Worm (Caenorhabditis elegans) whole organism, midembryonic: ENCODE results near the gene C42D8.9.

ENCODE experiments used
- T22C8.4 ChIP-seq: fragments of 200-800 bp; sonication (Bioruptor generic); IDR thresholded peaks from 2 replicates; pipeline ENCODE4 v1.3.6; 2022; ENCODE audit warnings: missing genetic modification characterization, missing compliant biosample characterization
- cog-1 ChIP-seq: sonication (generic microtip); optimal IDR thresholded peaks from 2 replicates; lab custom pipeline; 2016; ENCODE audit warnings: missing genetic modification characterization, missing compliant biosample characterization
- flt-1 ChIP-seq: fragments of 200-800 bp; sonication (Bioruptor generic); IDR thresholded peaks from 2 replicates; pipeline ENCODE4 v1.3.6; 2022; ENCODE audit warnings: missing genetic modification characterization, missing compliant biosample characterization
- klf-2 ChIP-seq: fragments of 200-800 bp; sonication (Bioruptor generic); conservative IDR thresholded peaks from 2 replicates; pipeline ENCODE4 v1.3.6; 2022; ENCODE audit warnings: missing genetic modification reagents, missing genetic modification characterization, missing compliant biosample characterization
- med-1 ChIP-seq: sonication (generic microtip); optimal IDR thresholded peaks from 2 replicates; lab custom pipeline; 2017; ENCODE audit warnings: missing genetic modification characterization, mild to moderate bottlenecking, missing compliant biosample characterization, antibody characterized with exemption, missing genetic modification reagents; ENCODE audit not compliant: insufficient read depth
- ref-1 ChIP-seq: fragments of 200-800 bp; sonication (Bioruptor generic); conservative IDR thresholded peaks from 2 replicates; pipeline ENCODE4 v1.3.6; 2022; ENCODE audit warnings: missing genetic modification reagents, missing genetic modification characterization, missing compliant biosample characterization
- tab-1 ChIP-seq: fragments of 200-800 bp; sonication (Bioruptor generic); IDR thresholded peaks from 2 replicates; pipeline ENCODE4 v1.3.6; 2022; ENCODE audit warnings: missing genetic modification characterization, missing compliant biosample characterization
- ztf-23 ChIP-seq: fragments of 200-800 bp; sonication (Bioruptor generic); IDR thresholded peaks from 2 replicates; pipeline ENCODE4 v1.3.6; 2022; ENCODE audit warnings: missing genetic modification reagents, missing genetic modification characterization, missing compliant biosample characterization
- ztf-29 ChIP-seq: fragments of 200-800 bp; sonication (Bioruptor generic); IDR thresholded peaks from 2 replicates; pipeline ENCODE4 v1.3.6; 2022; ENCODE audit warnings: missing genetic modification reagents, missing genetic modification characterization, missing compliant biosample characterization

C42D8.9 gene

DNA sequence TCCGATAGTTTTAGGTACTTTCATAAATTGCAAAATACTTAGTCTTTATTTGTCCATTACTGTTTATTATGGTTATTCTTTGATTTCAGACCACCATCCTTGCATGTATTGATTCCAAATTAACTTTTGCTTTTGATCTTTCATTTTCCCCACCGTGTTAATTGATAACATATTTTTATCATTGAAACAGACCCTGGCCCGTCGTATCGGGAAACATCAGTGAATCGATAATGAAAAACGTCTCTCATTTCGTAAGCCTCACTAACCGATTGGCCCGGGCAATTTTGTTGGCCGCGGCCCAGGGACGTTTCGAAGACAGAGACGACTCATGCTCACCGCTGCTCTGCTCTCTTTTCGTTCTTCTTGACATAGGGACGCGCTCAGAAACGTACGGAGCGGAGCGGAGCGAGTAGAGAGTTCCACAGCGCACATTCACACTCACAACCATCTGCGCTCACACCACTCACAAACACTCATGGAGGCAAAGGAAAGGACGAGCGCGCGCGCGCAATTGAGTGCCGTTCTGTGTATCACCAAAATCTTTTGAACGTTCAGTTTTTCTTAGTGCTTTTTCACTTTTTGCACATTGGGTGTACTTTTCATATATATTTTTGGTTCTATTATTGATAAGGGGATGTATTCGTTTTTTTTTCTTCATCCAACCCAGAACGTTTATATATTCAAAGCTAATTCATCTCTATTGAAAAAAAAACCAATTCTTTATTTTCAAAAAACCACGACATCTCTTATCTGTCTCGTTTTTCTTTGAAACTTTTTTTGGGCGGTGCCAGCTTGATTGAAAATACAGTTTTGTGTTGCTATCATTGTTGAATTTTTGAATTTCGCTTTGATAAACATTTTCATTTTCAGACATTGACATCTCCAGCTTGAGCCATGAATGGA is 42.8 kb downstream of the C42D8.9 start, which contains the start of gene C24H10.2:
TSS of gene C24H10.2 (plus strand) at position 853 of the 903 bp plus-strand sequence.
- TF ChIP-seq ztf-29 (GFP tag; lab: Robert Waterston, UW) = no peak
- TF ChIP-seq T22C8.4 (GFP tag; lab: Robert Waterston, UW) = no peak
- TF ChIP-seq ztf-23 (GFP tag; lab: Robert Waterston, UW) = 0 out of 2 replicates have a peak, but pooled peaks have one; percentile 9
- no peak for TF ChIP-seq med-1 (GFP tag; lab: Kevin White, UChicago)
- peak; percentile 7 for TF ChIP-seq cog-1 (tag; lab: Kevin White, UChicago)
- TF ChIP-seq klf-2 (GFP tag; lab: Robert Waterston, UW) = no peak
- TF ChIP-seq tab-1 (GFP tag; lab: Robert Waterston, UW) = 0 out of 2 replicates have a peak, but pooled peaks have one; percentile 56
- no peak for TF ChIP-seq ref-1 (GFP tag; lab: Robert Waterston, UW)
- peak; percentile 58; the same call in 1 of the 2 replicates for TF ChIP-seq flt-1 (GFP tag; lab: Robert Waterston, UW)

DNA sequence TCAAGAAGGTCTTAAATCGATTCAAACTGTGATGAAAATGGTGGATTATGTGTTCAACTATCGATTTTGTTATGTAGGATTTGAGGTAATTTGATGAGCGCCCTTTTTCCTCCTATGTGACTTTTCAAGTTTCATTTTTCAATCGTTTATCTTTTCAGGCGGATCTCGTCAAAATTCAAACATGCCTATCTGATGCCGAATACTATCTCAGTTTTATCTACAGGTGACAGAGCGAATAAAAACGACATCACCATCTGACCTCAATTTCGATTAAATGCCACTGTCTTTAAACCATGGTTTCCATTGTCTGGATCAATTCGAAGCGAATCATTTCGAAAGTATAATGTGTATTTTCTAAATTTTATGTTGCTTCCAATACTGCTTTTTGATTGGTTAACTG is 45.1 kb downstream of the C42D8.9 start:
- no peak for TF ChIP-seq tab-1 (GFP tag; lab: Robert Waterston, UW)
- no peak for TF ChIP-seq cog-1 (tag; lab: Kevin White, UChicago)
- TF ChIP-seq T22C8.4 (GFP tag; lab: Robert Waterston, UW) = no peak
- TF ChIP-seq flt-1 (GFP tag; lab: Robert Waterston, UW) = no peak
- TF ChIP-seq med-1 (GFP tag; lab: Kevin White, UChicago) = no peak
- no peak for TF ChIP-seq klf-2 (GFP tag; lab: Robert Waterston, UW)
- TF ChIP-seq ztf-29 (GFP tag; lab: Robert Waterston, UW) = no peak
- TF ChIP-seq ztf-23 (GFP tag; lab: Robert Waterston, UW) = no peak
- TF ChIP-seq ref-1 (GFP tag; lab: Robert Waterston, UW) = no peak

DNA sequence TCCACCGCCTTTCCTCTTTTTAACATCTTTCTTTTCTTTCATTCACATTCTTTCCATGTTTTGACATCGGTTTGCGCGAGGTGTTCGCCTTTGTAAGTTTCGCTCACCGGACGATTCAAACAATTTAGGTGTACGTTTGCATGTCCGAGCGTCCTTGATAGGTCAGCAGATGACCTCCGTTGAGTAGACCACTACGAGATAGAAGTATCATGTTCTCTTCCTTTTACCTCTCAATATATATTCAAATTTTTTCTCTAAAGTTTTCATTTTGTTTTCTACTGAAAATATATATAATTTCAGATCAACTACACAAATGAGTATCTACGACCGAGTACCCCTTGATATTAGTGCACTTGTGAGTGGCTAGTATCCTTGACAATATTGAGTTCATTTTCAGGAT is 46.1 kb downstream of the C42D8.9 start, which contains the start of gene C24H10.3:
TSS of gene C24H10.3 (plus strand) at position 301 of the 400 bp plus-strand sequence.
- TF ChIP-seq med-1 (GFP tag; lab: Kevin White, UChicago) = no peak
- TF ChIP-seq cog-1 (tag; lab: Kevin White, UChicago) = no peak
- TF ChIP-seq ztf-29 (GFP tag; lab: Robert Waterston, UW) = no peak
- TF ChIP-seq T22C8.4 (GFP tag; lab: Robert Waterston, UW) = no peak
- no peak for TF ChIP-seq ztf-23 (GFP tag; lab: Robert Waterston, UW)
- no peak for TF ChIP-seq flt-1 (GFP tag; lab: Robert Waterston, UW)
- no peak for TF ChIP-seq ref-1 (GFP tag; lab: Robert Waterston, UW)
- no peak for TF ChIP-seq klf-2 (GFP tag; lab: Robert Waterston, UW)
- no peak for TF ChIP-seq tab-1 (GFP tag; lab: Robert Waterston, UW)

DNA sequence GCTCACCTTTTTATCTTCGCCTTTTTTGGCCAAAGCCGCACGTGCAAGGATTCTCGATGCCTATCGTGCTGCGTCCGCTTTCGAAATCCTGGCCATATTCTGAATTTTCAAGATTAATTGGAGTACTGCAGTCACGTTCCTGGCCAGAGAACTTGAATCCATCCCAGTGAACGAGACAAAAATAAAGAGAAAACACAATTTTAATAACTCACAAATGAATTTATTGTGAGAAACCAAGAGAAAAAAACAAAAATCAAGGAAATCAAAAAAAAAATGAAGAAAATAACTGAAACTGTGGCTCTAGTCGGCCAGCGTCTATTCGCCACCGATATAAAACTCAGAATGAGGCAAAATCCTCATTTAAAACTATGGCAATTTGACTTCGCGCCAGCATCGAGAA is 47.7 kb downstream of the C42D8.9 start, which contains the start of gene C24H10.4:
TSS of gene C24H10.4 (minus strand) at position 101 of the 400 bp plus-strand sequence.
- TF ChIP-seq klf-2 (GFP tag; lab: Robert Waterston, UW) = no peak
- TF ChIP-seq tab-1 (GFP tag; lab: Robert Waterston, UW) = no peak
- no peak for TF ChIP-seq flt-1 (GFP tag; lab: Robert Waterston, UW)
- TF ChIP-seq ref-1 (GFP tag; lab: Robert Waterston, UW) = no peak
- no peak for TF ChIP-seq med-1 (GFP tag; lab: Kevin White, UChicago)
- TF ChIP-seq T22C8.4 (GFP tag; lab: Robert Waterston, UW) = no peak
- TF ChIP-seq cog-1 (tag; lab: Kevin White, UChicago) = no peak
- TF ChIP-seq ztf-23 (GFP tag; lab: Robert Waterston, UW) = no peak
- TF ChIP-seq ztf-29 (GFP tag; lab: Robert Waterston, UW) = no peak
